Worm (Caenorhabditis elegans) whole organism, L1 larva: Measurements from ENCODE around the gene ard-1.
A peak's percentile ranks its signal among the peaks of the same experiment; 100 is the strongest.

ENCODE experiments used
- C04F5.9 ChIP-seq: sonication (generic microtip); optimal IDR thresholded peaks from 2 replicates; lab custom pipeline; 2016; ENCODE audit warnings: missing genetic modification characterization, missing compliant biosample characterization
- C34B4.2 ChIP-seq: sonication (generic microtip); optimal IDR thresholded peaks from 2 replicates; lab custom pipeline; 2017; ENCODE audit warnings: mild to moderate bottlenecking, missing genetic modification characterization, missing compliant biosample characterization
- F16B12.6 ChIP-seq: fragments of 150-350 bp; optimal IDR thresholded peaks from 2 replicates; lab custom pipeline; 2014; ENCODE audit warnings: missing biosample characterization, missing genetic modification characterization
- ama-1 ChIP-seq: fragments of 150-350 bp; optimal IDR thresholded peaks from 2 replicates; lab custom pipeline; 2014
- ceh-63 ChIP-seq: fragments of 200-800 bp; sonication (Bioruptor generic); optimal IDR thresholded peaks from 2 replicates; lab custom pipeline; 2018; ENCODE audit warnings: mild to moderate bottlenecking, missing genetic modification characterization, missing compliant biosample characterization
- ceh-82 ChIP-seq, 3 experiments: fragments of 150-350 bp in 1 of 3; sonication (generic microtip) in 2 of 3; optimal IDR thresholded peaks; 2 replicates each; lab custom pipeline; 2014 to 2017; ENCODE audit warnings: missing biosample characterization in 3 of 3, missing genetic modification characterization in 3 of 3
- ceh-90 ChIP-seq: sonication (generic microtip); optimal IDR thresholded peaks from 2 replicates; lab custom pipeline; 2016; ENCODE audit warnings: missing genetic modification characterization, missing compliant biosample characterization
- ces-1 ChIP-seq: fragments of 150-350 bp; optimal IDR thresholded peaks from 2 replicates; lab custom pipeline; 2014; ENCODE audit warnings: missing biosample characterization, missing genetic modification reagents, missing genetic modification characterization
- dpl-1 ChIP-seq, 3 experiments: fragments of 150-350 bp in 2 of 3; sonication (generic microtip) in 1 of 3; optimal IDR thresholded peaks; 2 replicates each; lab custom pipeline; 2014 to 2017; ENCODE audit warnings: missing biosample characterization in 3 of 3, missing genetic modification characterization in 3 of 3, missing genetic modification reagents in 3 of 3
- efl-3 ChIP-seq: fragments of 200-800 bp; sonication (Bioruptor generic); optimal IDR thresholded peaks from 2 replicates; lab custom pipeline; 2018; ENCODE audit warnings: mild to moderate bottlenecking, missing genetic modification characterization, missing compliant biosample characterization
- egl-13 ChIP-seq: sonication (generic microtip); optimal IDR thresholded peaks from 2 replicates; lab custom pipeline; 2016; ENCODE audit warnings: missing genotype, missing genetic modification reagents, missing genetic modification characterization, missing compliant biosample characterization
- elt-2 ChIP-seq: sonication (generic microtip); optimal IDR thresholded peaks from 2 replicates; lab custom pipeline; 2016; ENCODE audit warnings: missing genetic modification characterization, mild to moderate bottlenecking, inconsistent platforms, missing compliant biosample characterization, missing genetic modification reagents
- elt-3 ChIP-seq, 6 experiments: fragments of 150-350 bp in 1 of 6; sonication (generic microtip); optimal IDR thresholded peaks; 2 replicates each; lab custom pipeline; 2017 to 2018; ENCODE audit warnings: missing biosample characterization in 6 of 6, missing genetic modification characterization in 6 of 6, inconsistent platforms in 1 of 6
- fkh-4 ChIP-seq: sonication (generic microtip); optimal IDR thresholded peaks from 2 replicates; lab custom pipeline; 2016; ENCODE audit warnings: missing compliant biosample characterization, missing genetic modification characterization, borderline replicate concordance
- hlh-17 ChIP-seq: fragments of 200-800 bp; sonication (Bioruptor generic); optimal IDR thresholded peaks from 2 replicates; lab custom pipeline; 2018; ENCODE audit warnings: missing genetic modification characterization, mild to moderate bottlenecking, missing compliant biosample characterization, moderate library complexity, borderline replicate concordance
- hlh-4 ChIP-seq: sonication (generic microtip); optimal IDR thresholded peaks from 2 replicates; lab custom pipeline; 2016; ENCODE audit warnings: mild to moderate bottlenecking, missing genetic modification characterization, missing compliant biosample characterization
- irx-1 ChIP-seq: sonication (generic microtip); optimal IDR thresholded peaks from 2 replicates; lab custom pipeline; 2016; ENCODE audit warnings: missing genetic modification characterization, missing compliant biosample characterization
- isw-1 ChIP-seq: fragments of 200-800 bp; sonication (Bioruptor generic); IDR thresholded peaks from 2 replicates; pipeline ENCODE4 v1.3.6; 2022; ENCODE audit warnings: missing genetic modification characterization, missing compliant biosample characterization
- jun-1 ChIP-seq: fragments of 150-350 bp; optimal IDR thresholded peaks from 2 replicates; lab custom pipeline; 2014; ENCODE audit warnings: missing biosample characterization, missing genetic modification reagents, missing genetic modification characterization
- lin-13 ChIP-seq: fragments of 150-350 bp; optimal IDR thresholded peaks from 2 replicates; lab custom pipeline; 2014; ENCODE audit warnings: missing biosample characterization, missing genetic modification reagents, missing genetic modification characterization
- lin-14 ChIP-seq: fragments of 200-800 bp; sonication (Bioruptor generic); optimal IDR thresholded peaks from 2 replicates; lab custom pipeline; 2018; ENCODE audit warnings: mild to moderate bottlenecking, missing genetic modification characterization, moderate library complexity, missing compliant biosample characterization
- lin-39 ChIP-seq: fragments of 150-350 bp; optimal IDR thresholded peaks from 2 replicates; lab custom pipeline; 2014; ENCODE audit warnings: missing biosample characterization, missing genetic modification reagents, missing genetic modification characterization
- mab-9 ChIP-seq: fragments of 200-800 bp; sonication (Bioruptor generic); IDR thresholded peaks from 2 replicates; pipeline ENCODE4 v1.3.6; 2022; ENCODE audit warnings: missing genetic modification reagents, missing genetic modification characterization, missing compliant biosample characterization
- mep-1 ChIP-seq: fragments of 150-350 bp; optimal IDR thresholded peaks from 2 replicates; lab custom pipeline; 2014; ENCODE audit warnings: missing biosample characterization, missing genetic modification characterization
- nhr-11 ChIP-seq: fragments of 150-350 bp; optimal IDR thresholded peaks from 2 replicates; lab custom pipeline; 2014; ENCODE audit warnings: missing biosample characterization, missing genetic modification characterization
- nhr-12 ChIP-seq: sonication (generic microtip); optimal IDR thresholded peaks from 2 replicates; lab custom pipeline; 2017; ENCODE audit warnings: missing biosample characterization, missing genetic modification characterization
- nhr-19 ChIP-seq: fragments of 200-800 bp; sonication (Bioruptor generic); conservative IDR thresholded peaks from 2 replicates; pipeline ENCODE4 v1.3.6; 2022; ENCODE audit warnings: missing genetic modification characterization, missing compliant biosample characterization
- nhr-71 ChIP-seq: sonication (generic microtip); optimal IDR thresholded peaks from 2 replicates; lab custom pipeline; 2016; ENCODE audit warnings: mild to moderate bottlenecking, missing genetic modification characterization, moderate library complexity, missing compliant biosample characterization
- nhr-84 ChIP-seq: sonication (generic microtip); optimal IDR thresholded peaks from 2 replicates; lab custom pipeline; 2017; ENCODE audit warnings: missing biosample characterization, missing genetic modification characterization
- nhr-85 ChIP-seq: sonication (generic microtip); peaks from one replicate; lab custom pipeline; 2016; ENCODE audit warnings: missing genetic modification characterization, inconsistent platforms, missing compliant biosample characterization
- pag-3 ChIP-seq: sonication (generic microtip); optimal IDR thresholded peaks from 2 replicates; lab custom pipeline; 2017; ENCODE audit warnings: missing genetic modification characterization, mild to moderate bottlenecking, missing compliant biosample characterization, antibody characterized with exemption, borderline replicate concordance; ENCODE audit not compliant: insufficient read depth
- pax-3 ChIP-seq: fragments of 200-800 bp; sonication (Bioruptor generic); optimal IDR thresholded peaks from 2 replicates; lab custom pipeline; 2018; ENCODE audit warnings: mild to moderate bottlenecking, missing genetic modification characterization, moderate library complexity, missing compliant biosample characterization
- pqm-1 ChIP-seq: sonication (generic microtip); optimal IDR thresholded peaks from 3 replicates; lab custom pipeline; 2017; ENCODE audit warnings: missing biosample characterization, missing genetic modification characterization
- rnt-1 ChIP-seq: sonication (generic microtip); optimal IDR thresholded peaks from 2 replicates; lab custom pipeline; 2016; ENCODE audit warnings: mild to moderate bottlenecking, missing genetic modification characterization, moderate library complexity, missing compliant biosample characterization
- skn-1 ChIP-seq: fragments of 150-350 bp; optimal IDR thresholded peaks from 2 replicates; lab custom pipeline; 2014; ENCODE audit warnings: missing biosample characterization, missing genetic modification characterization
- snpc-4 ChIP-seq: fragments of 150-350 bp; optimal IDR thresholded peaks from 2 replicates; lab custom pipeline; 2014; ENCODE audit warnings: missing biosample characterization, missing genetic modification characterization
- snu-23 ChIP-seq: sonication (generic microtip); optimal IDR thresholded peaks from 2 replicates; lab custom pipeline; 2016; ENCODE audit warnings: missing genetic modification characterization, missing compliant biosample characterization
- sox-4 ChIP-seq: sonication (generic microtip); optimal IDR thresholded peaks from 2 replicates; lab custom pipeline; 2016; ENCODE audit warnings: missing genetic modification characterization, missing compliant biosample characterization
- sptf-1 ChIP-seq: fragments of 150-350 bp; optimal IDR thresholded peaks from 2 replicates; lab custom pipeline; 2014; ENCODE audit warnings: missing biosample characterization, missing genetic modification characterization
- sup-37 ChIP-seq: fragments of 200-800 bp; sonication (Bioruptor generic); optimal IDR thresholded peaks from 2 replicates; lab custom pipeline; 2018; ENCODE audit warnings: mild to moderate bottlenecking, missing genetic modification characterization, missing compliant biosample characterization
- tbx-2 ChIP-seq: sonication (generic microtip); optimal IDR thresholded peaks from 2 replicates; lab custom pipeline; 2016; ENCODE audit warnings: missing genetic modification characterization, missing compliant biosample characterization
- tlp-1 ChIP-seq: fragments of 150-350 bp; optimal IDR thresholded peaks from 2 replicates; lab custom pipeline; 2014; ENCODE audit warnings: missing biosample characterization, missing genetic modification characterization
- unc-130 ChIP-seq: fragments of 150-350 bp; optimal IDR thresholded peaks from 2 replicates; lab custom pipeline; 2017; ENCODE audit warnings: missing biosample characterization, missing genetic modification characterization, inconsistent platforms
- unc-62 ChIP-seq: fragments of 150-350 bp; optimal IDR thresholded peaks from 2 replicates; lab custom pipeline; 2014; ENCODE audit warnings: missing biosample characterization, missing genetic modification reagents, missing genetic modification characterization
- unc-86 ChIP-seq: sonication (generic microtip); optimal IDR thresholded peaks from 2 replicates; lab custom pipeline; 2016; ENCODE audit warnings: missing genetic modification characterization, missing compliant biosample characterization
- xbp-1 ChIP-seq: sonication (generic microtip); optimal IDR thresholded peaks from 2 replicates; lab custom pipeline; 2016; ENCODE audit warnings: missing genetic modification characterization, missing compliant biosample characterization
- zag-1 ChIP-seq: fragments of 150-350 bp; optimal IDR thresholded peaks from 2 replicates; lab custom pipeline; 2014; ENCODE audit warnings: missing biosample characterization, missing genetic modification characterization
- zip-4 ChIP-seq: fragments of 200-800 bp; sonication (Bioruptor generic); optimal IDR thresholded peaks from 2 replicates; lab custom pipeline; 2018; ENCODE audit warnings: mild to moderate bottlenecking, missing genetic modification characterization, moderate library complexity, missing compliant biosample characterization

The ard-1 gene

ce11 chrIV:11131268-11131667 lies at the start of gene ard-1:
Gene ard-1, plus strand, starts transcription at chrIV:11131279.
- TF ChIP-seq hlh-4 (tag; lab: Kevin White, UChicago), result no peak
- no peak for TF ChIP-seq egl-13 (tag; lab: Kevin White, UChicago)
- TF ChIP-seq irx-1 (tag; lab: Kevin White, UChicago), result no peak
- TF ChIP-seq xbp-1 (tag; lab: Kevin White, UChicago), result no peak
- no peak for TF ChIP-seq hlh-17 (GFP tag; lab: Kevin White, UChicago)
- no peak for TF ChIP-seq nhr-12 (tag; lab: Kevin White, UChicago)
- no peak for TF ChIP-seq F16B12.6
- TF ChIP-seq C34B4.2, result no peak
- TF ChIP-seq nhr-71 (tag; lab: Kevin White, UChicago), result no peak
- TF ChIP-seq efl-3, result no peak
- no peak for TF ChIP-seq ceh-90 (tag; lab: Kevin White, UChicago)
- no peak for TF ChIP-seq ama-1 (lab: Kevin White, UChicago)
- TF ChIP-seq ceh-63, result no peak
- TF ChIP-seq dpl-1 (GFP tag; optimal IDR thresholded peaks at IDR 0.05; lab: Kevin White, UChicago), result no peak
- no peak for TF ChIP-seq nhr-84 (tag; lab: Kevin White, UChicago)
- TF ChIP-seq, all 84 proteins: peak for 0

DNA sequence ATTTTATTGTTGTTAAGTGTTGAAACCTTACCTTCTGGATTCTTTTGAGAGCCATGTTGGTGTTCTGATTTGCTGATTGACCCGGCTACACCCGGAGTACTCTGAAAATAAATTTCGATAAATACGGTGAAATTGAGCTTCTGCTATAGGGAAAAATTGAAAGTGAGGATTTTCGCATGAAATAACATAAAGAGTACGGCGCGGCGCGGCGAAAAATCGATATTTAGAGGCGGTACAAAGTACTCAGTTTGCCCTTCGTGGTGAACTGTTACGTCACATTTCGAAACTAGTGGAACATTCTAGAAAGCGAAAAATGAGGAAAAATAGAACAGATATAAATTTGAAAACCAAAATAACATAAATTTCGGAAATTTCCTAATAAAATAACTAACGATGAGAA lies 48.9 kb upstream of the ard-1 start, which contains the start of gene let-70:
Gene let-70, minus strand, starts transcription at position 101 of the 400 bp plus-strand sequence.
- TF ChIP-seq snpc-4 (no peak), nhr-19 (GFP tag; lab: Robert Waterston, UW) (no peak), skn-1 (tag; lab: Kevin White, UChicago) (peak; percentile 23)

- TF ChIP-seq lin-13 (GFP tag; lab: Kevin White, UChicago), result peak; percentile 93
- peak; percentile 98 for TF ChIP-seq lin-14
- peak; percentile 98 for TF ChIP-seq snu-23 (GFP tag; lab: Kevin White, UChicago)
- no peak for TF ChIP-seq nhr-12 (tag; lab: Kevin White, UChicago)
- TF ChIP-seq pqm-1, result no peak
- TF ChIP-seq ceh-90 (tag; lab: Kevin White, UChicago), result no peak
- peak; percentile 60 for TF ChIP-seq zip-4
- peak; percentile 94 for TF ChIP-seq xbp-1 (tag; lab: Kevin White, UChicago)
- peak; percentile 84 for TF ChIP-seq isw-1 (GFP tag; lab: Robert Waterston, UW)
- TF ChIP-seq nhr-11 (tag; lab: Kevin White, UChicago), result peak; percentile 90
- peak; percentile 83 for TF ChIP-seq lin-39
- TF ChIP-seq pax-3 (tag; lab: Kevin White, UChicago), result peak; percentile 70
- TF ChIP-seq elt-3 (tag; optimal IDR thresholded peaks at IDR 0.05; lab: Kevin White, UChicago), result peak in 4 of 6 experiments; percentile 28 to 90 (median 75)
- TF ChIP-seq rnt-1 (tag; lab: Kevin White, UChicago), result peak; percentile 84
- TF ChIP-seq unc-62, result no peak
- peak; percentile 67 for TF ChIP-seq C04F5.9
- TF ChIP-seq tlp-1 (tag; lab: Kevin White, UChicago), result no peak
- peak; percentile 92 for TF ChIP-seq unc-86 (tag; lab: Kevin White, UChicago)
- peak; percentile 45 for TF ChIP-seq C34B4.2
- TF ChIP-seq sup-37 (GFP tag; lab: Kevin White, UChicago), result peak; percentile 42
- TF ChIP-seq mep-1 (tag; lab: Kevin White, UChicago), result peak; percentile 96
- no peak for TF ChIP-seq sptf-1 (tag; lab: Kevin White, UChicago)
- peak; percentile 81 for TF ChIP-seq mab-9
- TF ChIP-seq ceh-82 (tag; optimal IDR thresholded peaks at IDR 0.05; lab: Kevin White, UChicago), result peak; percentile 80 to 92 (median 90)
- peak; percentile 57 for TF ChIP-seq fkh-4 (tag; lab: Kevin White, UChicago)
- TF ChIP-seq pag-3 (tag; lab: Kevin White, UChicago), result no peak
- no peak for TF ChIP-seq ces-1 (GFP tag; lab: Kevin White, UChicago)
- TF ChIP-seq jun-1 (tag; lab: Kevin White, UChicago), result peak; percentile 92
- TF ChIP-seq tbx-2, result peak; percentile 97
- TF ChIP-seq nhr-85, result peak; percentile 98
- peak; percentile 100 for TF ChIP-seq zag-1
- TF ChIP-seq skn-1 (tag; lab: Kevin White, UChicago), result peak; percentile 73
- no peak for TF ChIP-seq nhr-84 (tag; lab: Kevin White, UChicago)
- peak; percentile 65 for TF ChIP-seq elt-2
- peak; percentile 99 for TF ChIP-seq nhr-71 (tag; lab: Kevin White, UChicago)
- peak; percentile 65 for TF ChIP-seq sox-4 (tag; lab: Kevin White, UChicago)
- TF ChIP-seq unc-130 (tag; lab: Kevin White, UChicago), result peak; percentile 93
Measured at ce11 chrIV:11082789-11083235, 48.3 kb upstream of the ard-1 start.
